Worm (Caenorhabditis elegans): ENCODE measurements around the gene T26C12.3.

Gene T26C12.3

ce11 chrIV:3232694-3233372, 40.4 kb downstream of the T26C12.3 start:
- no peak for TF ChIP-seq unc-62 (GFP tag; optimal IDR thresholded peaks at IDR 0.05)

ce11 chrIV:3231644-3232043, 41.6 kb downstream of the T26C12.3 start:
- TF ChIP-seq unc-62 (GFP tag; optimal IDR thresholded peaks at IDR 0.05), result no peak

- TF ChIP-seq unc-62 (GFP tag; optimal IDR thresholded peaks at IDR 0.05), result no peak
These were observed 45.6 kb downstream of the T26C12.3 start for ce11 chrIV:3227549-3228139.

- TF ChIP-seq unc-62 (GFP tag; optimal IDR thresholded peaks at IDR 0.05), result no peak
These were observed 51.1 kb downstream of the T26C12.3 start, which contains the start of gene Y67D8A.2 for ce11 chrIV:3222140-3222539. TSS of gene Y67D8A.2 (plus strand) at chrIV:3222440.

ce11 chrIV:3221158-3221557, 52.0 kb downstream of the T26C12.3 start:
- no peak for TF ChIP-seq unc-62 (GFP tag; optimal IDR thresholded peaks at IDR 0.05)
